Worm (Caenorhabditis elegans) whole organism, late embryonic: ENCODE measurements around the gene B0478.3.

Experiments
- K09A11.1 ChIP-seq: sonication (generic microtip); optimal IDR thresholded peaks from 2 replicates; lab custom pipeline; 2017; ENCODE audit warnings: antibody characterized with exemption, mild to moderate bottlenecking, missing genetic modification characterization, missing compliant biosample characterization; ENCODE audit not compliant: insufficient read depth
- nfya-1 ChIP-seq: sonication (generic microtip); optimal IDR thresholded peaks from 2 replicates; lab custom pipeline; 2017; ENCODE audit warnings: missing genetic modification characterization, mild to moderate bottlenecking, missing compliant biosample characterization, antibody characterized with exemption, moderate library complexity
- pag-3 ChIP-seq: sonication (generic microtip); optimal IDR thresholded peaks from 2 replicates; lab custom pipeline; 2016; ENCODE audit warnings: missing compliant biosample characterization, missing genetic modification characterization, borderline replicate concordance
- pax-1 ChIP-seq: fragments of 150-350 bp; optimal IDR thresholded peaks from 2 replicates; lab custom pipeline; 2014; ENCODE audit warnings: missing biosample characterization, missing genetic modification characterization
- pha-2 ChIP-seq: sonication (generic microtip); optimal IDR thresholded peaks from 2 replicates; lab custom pipeline; 2017; ENCODE audit warnings: mild to moderate bottlenecking, missing genetic modification characterization, missing compliant biosample characterization
- syd-9 ChIP-seq: sonication (generic microtip); optimal IDR thresholded peaks from 2 replicates; lab custom pipeline; 2016; ENCODE audit warnings: mild to moderate bottlenecking, missing genetic modification characterization, moderate library complexity, missing compliant biosample characterization
- tbx-2 ChIP-seq: sonication (generic microtip); optimal IDR thresholded peaks from 2 replicates; lab custom pipeline; 2016; ENCODE audit warnings: missing genetic modification characterization, missing compliant biosample characterization
- tbx-7 ChIP-seq: sonication (generic microtip); optimal IDR thresholded peaks from 2 replicates; lab custom pipeline; 2016; ENCODE audit warnings: missing genotype, missing genetic modification characterization, missing compliant biosample characterization
- unc-42 ChIP-seq: sonication (generic microtip); optimal IDR thresholded peaks from 2 replicates; lab custom pipeline; 2016; ENCODE audit warnings: missing genotype, missing genetic modification characterization, missing compliant biosample characterization
- unc-55 ChIP-seq: sonication (generic microtip); optimal IDR thresholded peaks from 2 replicates; lab custom pipeline; 2017; ENCODE audit warnings: missing biosample characterization, missing genetic modification reagents, missing genetic modification characterization
- zip-5 ChIP-seq: sonication (generic microtip); optimal IDR thresholded peaks from 2 replicates; lab custom pipeline; 2016; ENCODE audit warnings: missing genetic modification characterization, missing compliant biosample characterization

ce11 chrIV:6928417-6928816 is 36.0 kb downstream of the B0478.3 start, which contains the start of gene cest-6:
- TF ChIP-seq syd-9 (tag; lab: Kevin White, UChicago) (no peak), pag-3 (tag; lab: Kevin White, UChicago) (no peak), unc-55 (no peak), K09A11.1 (tag; lab: Kevin White, UChicago) (no peak), tbx-2 (tag; lab: Kevin White, UChicago) (no peak), pax-1 (tag; lab: Kevin White, UChicago) (no peak), tbx-7 (tag; lab: Kevin White, UChicago) (no peak), pha-2 (no peak), zip-5 (tag; lab: Kevin White, UChicago) (no peak), unc-42 (tag; lab: Kevin White, UChicago) (no peak), nfya-1 (no peak)
